Worm (Caenorhabditis elegans): ENCODE measurements around the gene hecd-1.

hecd-1 gene

DNA sequence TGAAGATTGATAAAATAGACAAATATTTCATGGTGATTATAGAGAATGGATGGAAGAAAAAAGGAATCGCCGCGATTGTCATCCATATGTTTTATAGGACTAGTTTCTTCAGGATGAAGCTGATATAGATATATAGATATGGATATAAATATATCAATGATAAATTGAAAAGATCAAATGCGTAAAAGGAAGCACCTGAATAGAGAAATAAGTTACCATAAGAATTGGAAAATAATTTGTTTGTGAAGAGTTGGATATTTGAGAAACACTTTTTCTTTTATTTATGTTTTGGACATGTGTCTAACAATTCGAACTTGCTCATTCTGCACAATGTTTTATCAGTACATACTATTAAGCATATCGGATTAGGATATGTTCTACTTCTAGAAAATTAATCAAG, 43.5 kb upstream of the hecd-1 start, which contains the start of gene C42D4.13:
TSS of gene C42D4.13 (minus strand) at position 101 of the 400 bp plus-strand sequence.
- no peak for TF ChIP-seq nhr-67 (tag; optimal IDR thresholded peaks at IDR 0.05)
- TF ChIP-seq ZK546.5 (tag; optimal IDR thresholded peaks at IDR 0.05) = no peak

DNA sequence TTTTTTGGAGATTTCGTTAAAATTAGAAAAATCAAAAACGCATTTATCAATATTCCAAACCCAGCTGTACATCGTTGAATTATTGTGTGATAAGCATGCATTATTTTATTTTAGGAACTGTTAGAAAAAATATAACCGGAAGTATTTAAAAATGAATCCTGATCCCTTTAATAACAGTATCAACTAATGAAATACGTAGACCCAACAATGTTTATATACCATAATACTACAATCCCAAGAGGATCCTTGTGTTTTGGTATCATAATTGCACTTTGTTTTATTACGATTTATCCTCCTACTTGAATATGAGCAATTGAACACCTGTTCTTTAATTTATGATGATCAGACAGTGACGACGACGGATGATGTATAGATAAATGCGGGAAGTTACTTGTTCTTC, 42.2 kb upstream of the hecd-1 start, which contains the start of gene str-249:
TSS of gene str-249 (minus strand) at position 101 of the 400 bp plus-strand sequence.
- no peak for TF ChIP-seq daf-12 (tag; optimal IDR thresholded peaks at IDR 0.05)
- TF ChIP-seq mml-1 (tag; optimal IDR thresholded peaks at IDR 0.05) = no peak
- no peak for TF ChIP-seq ztf-11 (tag; optimal IDR thresholded peaks at IDR 0.05)
- TF ChIP-seq nhr-76 (tag; optimal IDR thresholded peaks at IDR 0.05) = no peak
- TF ChIP-seq snpc-4 (tag; optimal IDR thresholded peaks at IDR 0.05) = no peak
- no peak for TF ChIP-seq nhr-237 (tag; optimal IDR thresholded peaks at IDR 0.05)
- TF ChIP-seq ceh-82 (tag; optimal IDR thresholded peaks at IDR 0.05) = no peak
- no peak for TF ChIP-seq ZK546.5 (tag; optimal IDR thresholded peaks at IDR 0.05)
- no peak for TF ChIP-seq mdl-1 (tag; optimal IDR thresholded peaks at IDR 0.05)
- TF ChIP-seq unc-62 (GFP tag; optimal IDR thresholded peaks at IDR 0.05) = no peak
- no peak for TF ChIP-seq elt-1 (tag; optimal IDR thresholded peaks at IDR 0.05)
- TF ChIP-seq fkh-10 (GFP tag; optimal IDR thresholded peaks at IDR 0.05) = no peak

DNA sequence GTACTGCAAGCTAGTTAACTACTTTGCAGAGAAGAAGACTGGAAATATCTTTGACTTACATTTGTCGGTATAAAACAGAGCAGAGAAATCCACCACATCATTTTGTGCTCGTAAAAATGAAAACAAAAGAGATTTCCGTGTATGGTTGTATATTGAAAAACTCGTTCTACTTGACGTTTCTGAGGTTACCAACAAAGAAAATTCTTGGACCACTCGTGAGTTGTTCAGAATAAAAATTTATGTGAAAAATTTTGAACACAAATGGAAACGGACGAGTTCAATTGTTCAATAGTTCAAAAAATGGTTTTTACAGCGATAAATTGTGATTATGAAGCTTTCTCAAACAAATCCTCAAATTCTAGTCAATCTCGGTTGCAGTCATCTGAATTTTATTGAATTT, 40.1 kb upstream of the hecd-1 start, which contains the start of gene clec-179:
TSS of gene clec-179 (minus strand) at position 101 of the 400 bp plus-strand sequence.
- no peak for TF ChIP-seq pha-4 (tag; optimal IDR thresholded peaks at IDR 0.05)
- no peak for TF ChIP-seq ZK546.5 (tag; optimal IDR thresholded peaks at IDR 0.05)
- no peak for TF ChIP-seq snpc-4 (tag; optimal IDR thresholded peaks at IDR 0.05)
- TF ChIP-seq eor-1 (tag; optimal IDR thresholded peaks at IDR 0.05) = no peak

DNA sequence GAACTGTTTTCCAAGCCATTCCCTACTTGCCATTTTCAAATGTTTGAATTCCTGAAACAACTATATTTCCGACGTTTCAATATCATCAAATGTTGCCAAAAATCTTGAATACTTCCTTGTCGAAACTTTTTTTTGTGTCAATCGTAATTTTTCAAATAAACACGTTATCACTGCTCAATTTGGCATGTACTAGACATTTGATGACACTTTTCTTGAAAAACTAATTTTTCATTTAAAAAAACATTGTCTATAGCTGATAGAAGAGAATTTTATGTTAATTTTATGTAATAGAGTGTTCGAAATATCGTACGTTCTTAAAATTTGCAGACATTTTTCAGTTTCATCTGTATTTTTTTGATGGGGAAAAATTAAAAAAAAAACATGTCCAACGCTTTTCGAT, 38.3 kb upstream of the hecd-1 start:
- TF ChIP-seq tbx-2 (tag; optimal IDR thresholded peaks at IDR 0.05) (no peak), elt-2 (tag; optimal IDR thresholded peaks at IDR 0.05) (peak; percentile 48)

DNA sequence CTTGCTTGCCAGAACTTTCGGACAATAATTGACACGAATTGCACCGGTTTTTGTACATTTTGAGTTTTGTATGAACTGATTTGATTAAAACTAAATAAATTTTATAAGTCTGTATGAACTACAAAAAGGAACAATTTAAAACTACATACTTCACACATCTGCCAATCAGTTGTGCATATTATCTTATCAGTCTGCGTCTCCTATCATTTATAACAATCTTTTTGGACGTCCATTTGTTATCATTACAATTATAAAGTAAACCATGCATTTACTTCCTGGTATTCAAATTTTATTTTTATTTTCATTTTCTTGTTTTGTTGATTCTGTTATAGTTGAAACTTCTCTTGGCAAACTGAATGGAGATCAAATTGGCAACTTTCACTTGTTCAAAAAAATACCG, 35.8 kb upstream of the hecd-1 start, which contains the start of gene cest-10:
TSS of gene cest-10 (plus strand) at position 254 of the 400 bp plus-strand sequence.
- TF ChIP-seq sea-2 (GFP tag; optimal IDR thresholded peaks at IDR 0.05) (no peak), pqm-1 (tag; optimal IDR thresholded peaks at IDR 0.05) (peak; percentile 84), pha-4 (tag; optimal IDR thresholded peaks at IDR 0.05) (no peak), nhr-23 (tag; optimal IDR thresholded peaks at IDR 0.05) (no peak), ztf-11 (tag; optimal IDR thresholded peaks at IDR 0.05) (no peak), nhr-76 (tag; optimal IDR thresholded peaks at IDR 0.05) (no peak), daf-12 (tag; optimal IDR thresholded peaks at IDR 0.05) (no peak), ceh-9 (tag; optimal IDR thresholded peaks at IDR 0.05) (no peak), hmg-11 (tag; optimal IDR thresholded peaks at IDR 0.05) (no peak), elt-2 (tag; optimal IDR thresholded peaks at IDR 0.05) (peak; percentile 88)

DNA sequence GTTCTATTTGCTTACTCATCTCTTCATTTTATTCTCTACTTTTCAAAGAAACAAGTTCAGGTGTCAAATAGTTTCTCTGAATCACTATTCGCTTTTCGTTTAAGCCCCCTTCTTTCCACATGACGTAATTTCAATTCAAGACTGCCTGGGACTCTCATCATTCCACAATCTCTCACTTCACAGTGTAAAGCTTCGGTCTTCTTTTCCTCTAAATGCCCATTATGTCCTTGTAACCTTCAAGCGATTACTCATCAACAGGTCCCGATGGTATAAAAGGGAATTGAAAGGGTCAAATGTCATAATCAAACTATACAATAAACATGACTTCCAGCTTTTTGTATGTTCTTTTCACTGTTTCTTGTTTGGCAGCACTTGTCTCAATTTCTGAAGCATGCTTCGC, 34.4 kb upstream of the hecd-1 start, which contains the start of gene C42D4.3:
TSS of gene C42D4.3 (plus strand) at position 298 of the 400 bp plus-strand sequence.
- TF ChIP-seq nhr-25 (tag; optimal IDR thresholded peaks at IDR 0.05) (peak; percentile 96), pha-4 (tag; optimal IDR thresholded peaks at IDR 0.05) (no peak), fkh-2 (tag; optimal IDR thresholded peaks at IDR 0.05) (no peak), ZK546.5 (tag; optimal IDR thresholded peaks at IDR 0.05) (no peak)

DNA sequence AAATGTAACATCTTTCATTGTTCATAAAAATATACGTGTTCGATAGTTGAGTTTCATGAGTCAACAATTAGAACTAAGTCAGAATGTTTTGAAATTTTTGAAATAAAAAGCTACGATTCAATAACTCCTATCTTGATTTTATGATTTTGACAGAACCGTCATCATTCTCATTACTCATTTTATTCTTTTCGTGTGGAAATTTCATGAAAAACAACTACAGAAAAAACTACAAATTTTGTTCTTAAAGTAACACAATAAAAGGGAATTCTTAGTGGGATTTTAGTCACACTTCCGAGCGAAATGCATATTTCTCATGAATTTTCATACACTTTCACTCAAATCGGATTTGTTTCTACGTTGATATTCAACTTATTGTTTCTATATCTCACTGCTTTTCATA, 32.4 kb upstream of the hecd-1 start, which contains the start of gene str-44:
TSS of gene str-44 (plus strand) at position 301 of the 400 bp plus-strand sequence.
- TF ChIP-seq pqm-1 (tag; optimal IDR thresholded peaks at IDR 0.05) (no peak), fos-1 (tag; optimal IDR thresholded peaks at IDR 0.05) (no peak), nhr-43 (tag; optimal IDR thresholded peaks at IDR 0.05; ENCODE audit: poor library complexity, severe bottlenecking) (no peak), unc-39 (tag; optimal IDR thresholded peaks at IDR 0.05) (no peak), ceh-16 (tag; optimal IDR thresholded peaks at IDR 0.05) (no peak), zag-1 (tag; optimal IDR thresholded peaks at IDR 0.05) (no peak), mml-1 (tag; optimal IDR thresholded peaks at IDR 0.05) (no peak), egl-5 (tag; optimal IDR thresholded peaks at IDR 0.05) (no peak), nhr-76 (tag; optimal IDR thresholded peaks at IDR 0.05) (no peak), eor-1 (tag; optimal IDR thresholded peaks at IDR 0.05) (no peak), snpc-4 (tag; optimal IDR thresholded peaks at IDR 0.05) (no peak), aly-2 (tag; optimal IDR thresholded peaks at IDR 0.05) (no peak), ztf-4 (tag; optimal IDR thresholded peaks at IDR 0.05) (no peak), hmg-11 (tag; optimal IDR thresholded peaks at IDR 0.05) (no peak), elt-3 (tag; optimal IDR thresholded peaks at IDR 0.05) (no peak), fkh-10 (GFP tag; optimal IDR thresholded peaks at IDR 0.05) (no peak)

All from whole organism, L3 larva.